Worm (Caenorhabditis elegans): ENCODE measurements around the gene srw-7.

- TF ChIP-seq pqm-1 (tag; optimal IDR thresholded peaks at IDR 0.05) (no peak), ceh-9 (tag; optimal IDR thresholded peaks at IDR 0.05) (no peak), tbx-7 (tag; optimal IDR thresholded peaks at IDR 0.05) (no peak), fax-1 (tag; optimal IDR thresholded peaks at IDR 0.05) (no peak), ahr-1 (tag; optimal IDR thresholded peaks at IDR 0.05) (no peak), ceh-6 (GFP tag; optimal IDR thresholded peaks at IDR 0.05) (no peak)
Measured at ce11 chrV:3771437-3772256, 34.4 kb upstream of the srw-7 start, which contains the start of the genes R08E5.1 and rips-1.
